Worm (Caenorhabditis elegans): Measurements from ENCODE around the gene Y49E10.18.
A peak's percentile ranks its signal among the peaks of the same experiment; 100 is the strongest.

Y49E10.18 gene

ce11 chrIII:12399709-12400108 is 46.2 kb downstream of the Y49E10.18 start (continued):
- TF ChIP-seq atf-7 (tag; optimal IDR thresholded peaks at IDR 0.05) (no peak), chd-7 (tag; optimal IDR thresholded peaks at IDR 0.05) (peak; percentile 55), die-1 (tag; optimal IDR thresholded peaks at IDR 0.05) (peak; percentile 70), F57A8.1 (GFP tag; optimal IDR thresholded peaks at IDR 0.05) (no peak), snpc-1.3 (tag; optimal IDR thresholded peaks at IDR 0.05; ENCODE audit: insufficient read depth) (no peak), nfyb-1 (GFP tag; IDR thresholded peaks at IDR 0.05) (peak; percentile 44; the same call in 1 of the 2 replicates), ztf-26 (tag; optimal IDR thresholded peaks at IDR 0.05) (peak; percentile 10), tbp1 (GFP tag; optimal IDR thresholded peaks at IDR 0.05) (peak; percentile 91), nhr-27 (tag; optimal IDR thresholded peaks at IDR 0.05) (no peak), lsy-27 (tag; optimal IDR thresholded peaks at IDR 0.05; ENCODE audit: borderline replicate concordance, insufficient read depth) (no peak), sptf-2 (GFP tag; optimal IDR thresholded peaks at IDR 0.05) (peak; percentile 27), xnd-1 (tag; optimal IDR thresholded peaks at IDR 0.05) (no peak), nhr-120 (GFP tag; IDR thresholded peaks at IDR 0.05) (no peak), mcd-1 (GFP tag; IDR thresholded peaks at IDR 0.05) (peak; percentile 45), lsl-1 (GFP tag; optimal IDR thresholded peaks at IDR 0.05) (peak; percentile 41), ztf-18 (tag; optimal IDR thresholded peaks at IDR 0.05) (peak; percentile 7), Y79H2A.3 (GFP tag; conservative IDR thresholded peaks at IDR 0.05) (0 out of 2 replicates have a peak, but pooled peaks have one; percentile 18), snpc-4 (GFP tag; optimal IDR thresholded peaks at IDR 0.05) (peak; percentile 31), snpc-4 (tag; optimal IDR thresholded peaks at IDR 0.05) (peak in 1 of 4 experiments; percentile 5), hlh-26 (GFP tag; conservative IDR thresholded peaks at IDR 0.05) (no peak), ztf-3 (GFP tag; optimal IDR thresholded peaks at IDR 0.05) (no peak), K12H6.12 (tag; optimal IDR thresholded peaks at IDR 0.05) (no peak), D2030.7 (GFP tag; IDR thresholded peaks at IDR 0.05) (no peak), repo-1 (tag; optimal IDR thresholded peaks at IDR 0.05) (peak; percentile 11), attf-6 (GFP tag; IDR thresholded peaks at IDR 0.05) (no peak), akir-1 (GFP tag; optimal IDR thresholded peaks at IDR 0.05) (no peak), K11D2.4 (GFP tag; IDR thresholded peaks at IDR 0.05) (no peak), ceh-79 (tag; optimal IDR thresholded peaks at IDR 0.05) (no peak), F49E8.2 (tag; optimal IDR thresholded peaks at IDR 0.05; ENCODE audit: insufficient read depth) (no peak), snpc-3.4 (tag; optimal IDR thresholded peaks at IDR 0.05) (no peak), ceh-27 (GFP tag; optimal IDR thresholded peaks at IDR 0.05) (no peak), ceh-91 (GFP tag; IDR thresholded peaks at IDR 0.05) (no peak), B0035.1 (tag; optimal IDR thresholded peaks at IDR 0.05) (no peak), lin-54 (GFP tag; optimal IDR thresholded peaks at IDR 0.05) (peak; percentile 23), somi-1 (GFP tag; optimal IDR thresholded peaks at IDR 0.05) (peak; percentile 15), madf-6 (GFP tag; IDR thresholded peaks at IDR 0.05) (peak; percentile 28; the same call in 1 of the 2 replicates), madf-8 (GFP tag; conservative IDR thresholded peaks at IDR 0.05) (no peak), mxl-1 (tag; optimal IDR thresholded peaks at IDR 0.05) (no peak), unc-62 (GFP tag; optimal IDR thresholded peaks at IDR 0.05) (no peak), lin-35 (GFP tag; optimal IDR thresholded peaks at IDR 0.05) (no peak), fkh-3 (tag; optimal IDR thresholded peaks at IDR 0.05) (no peak), ceh-58 (GFP tag; IDR thresholded peaks at IDR 0.05) (no peak), sea-2 (GFP tag; IDR thresholded peaks at IDR 0.05) (no peak), B0261.1 (tag; optimal IDR thresholded peaks at IDR 0.05) (peak; percentile 75), hlh-12 (tag; optimal IDR thresholded peaks at IDR 0.05) (no peak), T07F8.4 (tag; optimal IDR thresholded peaks at IDR 0.05) (peak; percentile 11), him-1 (tag; optimal IDR thresholded peaks at IDR 0.05) (peak; percentile 15), hmg-20 (GFP tag; IDR thresholded peaks at IDR 0.05) (peak; percentile 50; the same call in 1 of the 2 replicates)
